Fruit fly (Drosophila melanogaster): ENCODE data around the gene Alp1.

Gene Alp1

dm6 chr3L:21483837-21484236 is 39.2 kb upstream of the Alp1 start (continued):
- no peak for TF ChIP-seq Atf6 (GFP tag; IDR thresholded peaks at IDR 0.05)
- peak; percentile 29 for TF ChIP-seq NC2β (GFP tag; optimal IDR thresholded peaks at IDR 0.05)
- TF ChIP-seq schlank (tag; optimal IDR thresholded peaks at IDR 0.05): no peak
- no peak for TF ChIP-seq CG30020 (tag; optimal IDR thresholded peaks at IDR 0.05)
- no peak for TF ChIP-seq CG17359 (tag; optimal IDR thresholded peaks at IDR 0.05)
- no peak for TF ChIP-seq sob (GFP tag; IDR thresholded peaks at IDR 0.05)
- TF ChIP-seq CG8290 (GFP tag; optimal IDR thresholded peaks at IDR 0.05): peak; percentile 91
- TF ChIP-seq CG8290 (tag; optimal IDR thresholded peaks at IDR 0.05): peak in 1 of 2 experiments; percentile 84
- peak; percentile 51; the same call in 1 of the 2 replicates for TF ChIP-seq slbo (GFP tag; IDR thresholded peaks at IDR 0.05)
- TF ChIP-seq cg (GFP tag; optimal IDR thresholded peaks at IDR 0.05): no peak
- no peak for TF ChIP-seq ara (GFP tag; IDR thresholded peaks at IDR 0.05)
- no peak for TF ChIP-seq cwo (GFP tag; optimal IDR thresholded peaks at IDR 0.05)
- peak; percentile 78 for TF ChIP-seq CG17829 (tag; optimal IDR thresholded peaks at IDR 0.05)
- peak; percentile 47; the same call in 1 of the 4 replicates for TF ChIP-seq chinmo (GFP tag; IDR thresholded peaks at IDR 0.05; ENCODE audit: partially characterized antibody)
- TF ChIP-seq ranshi (GFP tag; IDR thresholded peaks at IDR 0.05): no peak
- no peak for TF ChIP-seq CG17802 (tag; optimal IDR thresholded peaks at IDR 0.05)
- no peak for TF ChIP-seq Side (GFP tag; optimal IDR thresholded peaks at IDR 0.05)
- no peak for TF ChIP-seq Hand (GFP tag; optimal IDR thresholded peaks at IDR 0.05)
- TF ChIP-seq pnt (GFP tag; optimal IDR thresholded peaks at IDR 0.05): peak; percentile 26
- no peak for TF ChIP-seq usp (GFP tag; optimal IDR thresholded peaks at IDR 0.05)
- TF ChIP-seq CG3838 (GFP tag; optimal IDR thresholded peaks at IDR 0.05): no peak
- TF ChIP-seq CG2120 (GFP tag; optimal IDR thresholded peaks at IDR 0.05): peak; percentile 46
- TF ChIP-seq CG9727 (GFP tag; optimal IDR thresholded peaks at IDR 0.05): no peak
- TF ChIP-seq Hr51 (GFP tag; optimal IDR thresholded peaks at IDR 0.05): peak in 1 of 2 experiments; percentile 25
- TF ChIP-seq phol (tag; optimal IDR thresholded peaks at IDR 0.05): peak; percentile 53
- no peak for TF ChIP-seq CG2202 (tag; optimal IDR thresholded peaks at IDR 0.05)
- TF ChIP-seq Sry-δ (GFP tag; optimal IDR thresholded peaks at IDR 0.05): peak; percentile 49
- peak; percentile 68 for TF ChIP-seq CG2116 (GFP tag; optimal IDR thresholded peaks at IDR 0.05)
- peak; percentile 83 for TF ChIP-seq Ets97D (GFP tag; optimal IDR thresholded peaks at IDR 0.05)
- peak; percentile 18 for TF ChIP-seq NfI (GFP tag; optimal IDR thresholded peaks at IDR 0.05)
- TF ChIP-seq CG8359 (GFP tag; optimal IDR thresholded peaks at IDR 0.05; ENCODE audit: borderline replicate concordance): no peak
- no peak for TF ChIP-seq CG12155 (GFP tag; optimal IDR thresholded peaks at IDR 0.05)
- peak; percentile 3 for TF ChIP-seq CG8944 (GFP tag; optimal IDR thresholded peaks at IDR 0.05)
- TF ChIP-seq Antp (GFP tag; optimal IDR thresholded peaks at IDR 0.05): no peak
- TF ChIP-seq org-1 (GFP tag; optimal IDR thresholded peaks at IDR 0.05): no peak
- TF ChIP-seq CG11247 (GFP tag; IDR thresholded peaks at IDR 0.05): no peak
- peak in 1 of 2 experiments; percentile 48 for TF ChIP-seq Pdp1 (GFP tag; optimal IDR thresholded peaks at IDR 0.05)
- TF ChIP-seq Spps (tag; optimal IDR thresholded peaks at IDR 0.05): no peak
- TF ChIP-seq zen (tag; optimal IDR thresholded peaks at IDR 0.05): peak; percentile 61
- no peak for TF ChIP-seq tgo (GFP tag; IDR thresholded peaks at IDR 0.05)
- TF ChIP-seq CG1603 (tag; optimal IDR thresholded peaks at IDR 0.05): peak; percentile 63
- TF ChIP-seq CG10267 (tag; optimal IDR thresholded peaks at IDR 0.05): peak; percentile 79
- TF ChIP-seq insv (GFP tag; optimal IDR thresholded peaks at IDR 0.05): peak; percentile 50 to 98
- no peak for TF ChIP-seq CG18764 (GFP tag; optimal IDR thresholded peaks at IDR 0.05)
- no peak for TF ChIP-seq wor (GFP tag; IDR thresholded peaks at IDR 0.05)
- peak; percentile 56; the same call in 1 of the 2 replicates for TF ChIP-seq CG32532 (GFP tag; IDR thresholded peaks at IDR 0.05)
- no peak for TF ChIP-seq Sin3A (optimal IDR thresholded peaks at IDR 0.05)
- TF ChIP-seq dmrt11E (tag; optimal IDR thresholded peaks at IDR 0.05): no peak
- no peak for TF ChIP-seq CG30431 (GFP tag; optimal IDR thresholded peaks at IDR 0.05)
- TF ChIP-seq CG10565 (GFP tag; optimal IDR thresholded peaks at IDR 0.05): no peak
- peak; percentile 44 for TF ChIP-seq Hsf (GFP tag; optimal IDR thresholded peaks at IDR 0.05)
- no peak; the same call in 2 of the 3 replicates for TF ChIP-seq CG34422 (GFP tag; IDR thresholded peaks at IDR 0.05)

Data from whole organism, embryonic.